Worm (Caenorhabditis elegans): ENCODE measurements around the gene srw-17.

DNA sequence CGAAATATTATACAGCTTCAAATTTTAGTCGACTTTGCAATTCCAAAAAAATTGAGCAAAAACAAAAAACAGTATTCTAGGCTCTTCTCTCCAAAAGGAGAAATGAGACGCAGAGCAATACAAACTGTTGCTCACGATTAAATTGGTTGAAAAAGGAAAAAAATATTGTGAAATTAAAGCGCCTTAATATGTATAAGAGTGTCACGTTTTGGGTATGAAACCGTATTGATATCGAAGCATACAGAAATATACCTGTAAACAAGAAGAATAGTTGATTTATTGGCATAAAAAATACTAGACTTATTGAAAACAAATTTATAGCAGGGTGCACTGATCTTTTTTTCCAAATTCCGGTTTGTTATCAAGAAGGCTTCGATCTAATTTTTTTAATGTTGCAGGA, 11.0 kb downstream of the srw-17 start, which contains the start of gene M01B2.13:
- no peak for TF ChIP-seq W03F9.2 (tag; optimal IDR thresholded peaks at IDR 0.05)
- TF ChIP-seq him-1 (tag; optimal IDR thresholded peaks at IDR 0.05) = no peak

Measured in whole organism, L4/young adult.